Fruit fly (Drosophila melanogaster) whole organism, pupa: ENCODE results near the gene SdhD.
A peak's percentile ranks its signal among the peaks of the same experiment; 100 is the strongest.

Experiments
- CG12605 ChIP-seq: fragments of 200-800 bp; sonication (Bioruptor generic); IDR thresholded peaks from 2 replicates; pipeline ENCODE4 v1.3.6; 2022; ENCODE audit warnings: missing biosample characterization, missing genetic modification characterization
- CG13204 ChIP-seq: fragments of 200-800 bp; sonication (Bioruptor generic); optimal IDR thresholded peaks from 2 replicates; lab custom pipeline; 2018; ENCODE audit warnings: missing biosample characterization, mild to moderate bottlenecking, missing genetic modification characterization, moderate library complexity
- CG14655 ChIP-seq: fragments of 200-800 bp; sonication (Bioruptor generic); optimal IDR thresholded peaks from 3 replicates; lab custom pipeline; 2017; ENCODE audit warnings: mild to moderate bottlenecking, missing biosample characterization, missing genetic modification reagents, missing genetic modification characterization
- CG4496 ChIP-seq: fragments of 200-800 bp; sonication (Bioruptor generic); IDR thresholded peaks from 3 replicates; pipeline ENCODE4 v1.3.6; 2022; ENCODE audit warnings: missing biosample characterization, missing genetic modification characterization
- CG8159 ChIP-seq: fragments of 200-800 bp; sonication (Bioruptor generic); optimal IDR thresholded peaks from 3 replicates; lab custom pipeline; 2018; ENCODE audit warnings: missing biosample characterization, mild to moderate bottlenecking, missing genetic modification characterization, moderate library complexity
- EcR ChIP-seq: fragments of 200-800 bp; sonication (Bioruptor generic); optimal IDR thresholded peaks from 3 replicates; lab custom pipeline; 2019; ENCODE audit warnings: missing biosample characterization, missing genetic modification characterization, mild to moderate bottlenecking, moderate library complexity, missing genetic modification reagents
- Ets98B ChIP-seq: fragments of 200-800 bp; sonication (Bioruptor generic); IDR thresholded peaks from 2 replicates; pipeline ENCODE4 v1.3.6; 2022; ENCODE audit warnings: missing biosample characterization, missing genetic modification characterization
- Pif1B ChIP-seq: fragments of 200-800 bp; sonication (Bioruptor generic); optimal IDR thresholded peaks from 3 replicates; lab custom pipeline; 2016; ENCODE audit warnings: missing biosample characterization, missing genetic modification characterization
- rn ChIP-seq: fragments of 200-800 bp; sonication (Bioruptor generic); IDR thresholded peaks from 2 replicates; pipeline ENCODE4 v1.3.6; 2022; ENCODE audit warnings: missing biosample characterization, missing genetic modification characterization

DNA sequence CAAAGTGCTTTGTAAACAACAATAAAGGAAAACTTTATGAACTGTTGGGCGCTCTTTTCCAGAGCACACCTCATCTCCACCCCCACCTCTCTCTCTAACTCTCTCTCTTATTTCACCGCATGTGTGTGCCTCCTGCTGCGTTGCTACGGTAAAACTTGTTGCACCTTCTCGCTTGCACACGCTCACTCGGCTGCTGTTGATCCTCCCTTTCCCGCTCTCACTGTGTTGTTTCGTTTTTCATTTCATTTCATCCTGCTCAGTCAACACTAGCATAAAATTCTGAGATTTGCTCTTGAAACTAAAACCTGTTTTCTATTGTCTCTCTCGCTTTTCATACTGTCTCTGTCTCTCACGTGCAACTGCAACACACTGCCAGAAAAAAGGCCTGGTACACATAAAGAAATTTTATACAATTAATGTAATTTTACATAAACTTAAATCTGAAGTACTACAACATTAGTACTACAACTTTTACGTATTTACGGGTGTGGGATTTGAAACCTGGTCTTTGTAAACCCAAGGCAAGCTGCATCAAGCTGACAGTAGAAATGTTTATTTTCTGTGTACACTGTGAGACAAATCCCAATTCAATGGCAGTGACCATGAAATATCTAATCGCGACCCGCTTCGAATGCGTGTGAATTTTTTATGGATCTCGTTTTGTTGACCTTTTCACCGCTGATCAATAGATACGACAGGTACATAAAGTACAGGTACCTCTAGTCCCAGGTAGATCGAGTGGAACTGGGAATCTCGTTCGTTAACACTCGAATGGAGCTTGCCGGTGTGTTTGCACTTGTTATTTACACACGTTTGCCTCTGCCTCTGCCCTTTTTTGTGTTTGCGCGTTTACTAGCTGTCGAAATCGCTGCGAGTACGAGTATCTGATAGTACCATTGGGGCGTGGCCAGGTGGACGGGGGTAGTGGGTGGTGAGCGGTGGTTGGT lies 22.3 kb upstream of the SdhD start:
- TF ChIP-seq Pif1B (GFP tag; lab: Kevin White, UChicago) (peak; percentile 95), EcR (GFP tag; lab: Kevin White, UChicago) (peak; percentile 45), CG12605 (peak; percentile 85), CG14655 (GFP tag; lab: Kevin White, UChicago) (peak; percentile 96), rn (GFP tag; lab: Robert Waterston, UW) (peak; percentile 80), CG13204 (GFP tag; lab: Kevin White, UChicago) (peak; percentile 29), Ets98B (GFP tag; lab: Robert Waterston, UW) (peak; percentile 92), CG4496 (GFP tag; lab: Robert Waterston, UW) (peak; percentile 94), CG8159 (peak; percentile 89)
